Fruit fly (Drosophila melanogaster): ENCODE measurements around the gene COX7B.

DNA sequence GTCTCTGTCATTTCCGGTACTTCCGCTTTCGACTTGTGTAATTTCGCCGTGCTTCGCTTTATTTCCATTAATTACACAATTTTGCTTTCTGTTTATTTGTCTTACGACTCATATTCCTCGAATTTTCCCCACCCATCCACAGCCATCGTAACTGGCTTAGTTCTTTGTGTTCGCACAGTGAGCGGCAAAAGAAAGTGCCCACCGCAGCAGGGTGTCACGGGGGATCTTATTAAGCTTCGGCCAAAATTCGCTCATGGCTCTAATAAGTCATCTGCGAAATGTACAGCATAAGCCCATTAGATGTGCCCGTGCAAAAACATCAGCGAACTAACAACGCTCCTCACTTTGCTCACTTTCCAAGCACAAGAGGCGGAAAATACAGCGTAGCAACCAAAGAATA is 22.9 kb upstream of the COX7B start:
- TF ChIP-seq CG8478 (optimal IDR thresholded peaks at IDR 0.05) (no peak), EcR (GFP tag; optimal IDR thresholded peaks at IDR 0.05) (no peak), pan (optimal IDR thresholded peaks at IDR 0.05) (no peak), Dll (optimal IDR thresholded peaks at IDR 0.05) (no peak), usp (GFP tag; optimal IDR thresholded peaks at IDR 0.05) (no peak)

All from whole organism.